Worm (Caenorhabditis elegans) whole organism, L4 larva: ENCODE measurements around the gene F47B8.3.

ENCODE experiments used
- F10B5.3 ChIP-seq: sonication (generic microtip); optimal IDR thresholded peaks from 2 replicates; lab custom pipeline; 2016; ENCODE audit warnings: mild to moderate bottlenecking, missing genetic modification characterization, missing compliant biosample characterization
- F26F4.8 ChIP-seq: fragments of 200-800 bp; sonication (Bioruptor generic); conservative IDR thresholded peaks from 2 replicates; pipeline ENCODE4 v1.3.6; 2022; ENCODE audit warnings: missing genetic modification characterization, missing compliant biosample characterization
- F37D6.2 ChIP-seq: sonication (generic microtip); optimal IDR thresholded peaks from 2 replicates; lab custom pipeline; 2016; ENCODE audit warnings: mild to moderate bottlenecking, missing genetic modification characterization, missing compliant biosample characterization
- T20F7.1 ChIP-seq: fragments of 200-800 bp; sonication (Bioruptor generic); optimal IDR thresholded peaks from 2 replicates; lab custom pipeline; 2018; ENCODE audit warnings: mild to moderate bottlenecking, missing genetic modification characterization, missing compliant biosample characterization
- T26A8.4 ChIP-seq: fragments of 200-800 bp; sonication (Bioruptor generic); IDR thresholded peaks from 2 replicates; pipeline ENCODE4 v1.3.6; 2022; ENCODE audit warnings: missing genetic modification characterization, missing compliant biosample characterization
- Y105C5A.15 ChIP-seq: fragments of 200-800 bp; sonication (Bioruptor generic); IDR thresholded peaks from 2 replicates; pipeline ENCODE4 v1.3.6; 2022; ENCODE audit warnings: missing genetic modification characterization, missing compliant biosample characterization
- Y48G9A.11 ChIP-seq: fragments of 200-800 bp; sonication (Bioruptor generic); IDR thresholded peaks from 2 replicates; pipeline ENCODE4 v1.3.6; 2022; ENCODE audit warnings: missing genetic modification reagents, missing genetic modification characterization, missing compliant biosample characterization
- Y5F2A.4 ChIP-seq: fragments of 200-800 bp; sonication (Bioruptor generic); optimal IDR thresholded peaks from 2 replicates; lab custom pipeline; 2018; ENCODE audit warnings: mild to moderate bottlenecking, missing genetic modification characterization, missing compliant biosample characterization
- ZK546.5 ChIP-seq, 2 experiments: sonication (generic microtip); optimal IDR thresholded peaks; 2 replicates each; lab custom pipeline; 2017; ENCODE audit warnings: missing biosample characterization in 2 of 2, missing genetic modification characterization in 2 of 2
- arid-1 ChIP-seq: fragments of 200-800 bp; sonication (Bioruptor generic); conservative IDR thresholded peaks from 2 replicates; pipeline ENCODE4 v1.3.6; 2022; ENCODE audit warnings: missing genetic modification reagents, missing genetic modification characterization, missing compliant biosample characterization
- ceh-20 ChIP-seq: fragments of 200-800 bp; sonication (Bioruptor generic); IDR thresholded peaks from 2 replicates; pipeline ENCODE4 v1.3.6; 2022; ENCODE audit warnings: missing genetic modification reagents, missing genetic modification characterization, missing compliant biosample characterization
- ces-1 ChIP-seq: fragments of 150-350 bp; sonication (generic microtip); optimal IDR thresholded peaks from 4 replicates; lab custom pipeline; 2014; ENCODE audit warnings: missing biosample characterization, missing genetic modification reagents, missing genetic modification characterization
- daf-19 ChIP-seq: fragments of 200-800 bp; sonication (Bioruptor generic); conservative IDR thresholded peaks from 2 replicates; pipeline ENCODE4 v1.3.6; 2022; ENCODE audit warnings: missing genetic modification characterization, missing compliant biosample characterization
- dmd-6 ChIP-seq: fragments of 200-800 bp; sonication (Bioruptor generic); IDR thresholded peaks from 2 replicates; pipeline ENCODE4 v1.3.6; 2022; ENCODE audit warnings: missing genetic modification reagents, missing genetic modification characterization, missing compliant biosample characterization
- dmd-9 ChIP-seq: fragments of 200-800 bp; sonication (Bioruptor generic); IDR thresholded peaks from 2 replicates; pipeline ENCODE4 v1.3.6; 2022; ENCODE audit warnings: missing genetic modification reagents, missing genetic modification characterization, missing compliant biosample characterization
- dve-1 ChIP-seq: sonication (generic microtip); optimal IDR thresholded peaks from 2 replicates; lab custom pipeline; 2017; ENCODE audit warnings: antibody characterized with exemption, mild to moderate bottlenecking, missing genetic modification characterization, missing compliant biosample characterization; ENCODE audit not compliant: insufficient read depth
- egl-27 ChIP-seq: sonication (generic microtip); optimal IDR thresholded peaks from 3 replicates; lab custom pipeline; 2017; ENCODE audit warnings: missing biosample characterization, missing genetic modification reagents, missing genetic modification characterization
- egl-43 ChIP-seq: fragments of 200-800 bp; sonication (Bioruptor generic); IDR thresholded peaks from 2 replicates; pipeline ENCODE4 v1.3.6; 2022; ENCODE audit warnings: missing genetic modification reagents, missing genetic modification characterization, missing compliant biosample characterization
- fkh-10 ChIP-seq: fragments of 150-350 bp; optimal IDR thresholded peaks from 2 replicates; lab custom pipeline; 2014; ENCODE audit warnings: missing biosample characterization, missing genetic modification reagents, missing genetic modification characterization
- fos-1 ChIP-seq: fragments of 150-350 bp; optimal IDR thresholded peaks from 2 replicates; lab custom pipeline; 2014; ENCODE audit warnings: missing biosample characterization, missing genetic modification characterization
- hlh-30 ChIP-seq: sonication (generic microtip); optimal IDR thresholded peaks from 2 replicates; lab custom pipeline; 2017; ENCODE audit warnings: antibody characterized with exemption, mild to moderate bottlenecking, missing genetic modification characterization, missing compliant biosample characterization; ENCODE audit not compliant: insufficient read depth
- jun-1 ChIP-seq: fragments of 150-350 bp; optimal IDR thresholded peaks from 2 replicates; lab custom pipeline; 2014; ENCODE audit warnings: missing biosample characterization, missing genetic modification reagents, missing genetic modification characterization
- lin-1 ChIP-seq: fragments of 200-800 bp; sonication (Bioruptor generic); IDR thresholded peaks from 2 replicates; pipeline ENCODE4 v1.3.6; 2022; ENCODE audit warnings: missing genetic modification reagents, missing genetic modification characterization, missing compliant biosample characterization
- lin-13 ChIP-seq: fragments of 150-350 bp; optimal IDR thresholded peaks from 2 replicates; lab custom pipeline; 2014; ENCODE audit warnings: missing biosample characterization, missing genetic modification reagents, missing genetic modification characterization
- lin-15B ChIP-seq: fragments of 150-350 bp; sonication (generic microtip); optimal IDR thresholded peaks from 3 replicates; lab custom pipeline; 2014; ENCODE audit warnings: missing biosample characterization, missing genetic modification characterization
- lin-38 ChIP-seq: fragments of 200-800 bp; sonication (Bioruptor generic); IDR thresholded peaks from 2 replicates; pipeline ENCODE4 v1.3.6; 2022; ENCODE audit warnings: missing genetic modification reagents, missing genetic modification characterization, missing compliant biosample characterization
- madf-9 ChIP-seq: fragments of 200-800 bp; sonication (Bioruptor generic); conservative IDR thresholded peaks from 2 replicates; pipeline ENCODE4 v1.3.6; 2022; ENCODE audit warnings: missing genetic modification reagents, missing genetic modification characterization, missing compliant biosample characterization
- mdl-1 ChIP-seq, 2 experiments: fragments of 150-350 bp in 1 of 2; sonication (generic microtip) in 1 of 2; optimal IDR thresholded peaks; 2 replicates each; lab custom pipeline; 2014 to 2017; ENCODE audit warnings: missing biosample characterization in 2 of 2, missing genetic modification characterization in 2 of 2
- mep-1 ChIP-seq: fragments of 150-350 bp; sonication (generic microtip); optimal IDR thresholded peaks from 3 replicates; lab custom pipeline; 2014; ENCODE audit warnings: missing biosample characterization, missing genetic modification characterization
- nhr-11 ChIP-seq: fragments of 150-350 bp; optimal IDR thresholded peaks from 2 replicates; lab custom pipeline; 2014; ENCODE audit warnings: missing biosample characterization, missing genetic modification characterization
- nhr-237 ChIP-seq: sonication (generic microtip); optimal IDR thresholded peaks from 2 replicates; lab custom pipeline; 2017; ENCODE audit warnings: missing biosample characterization, missing genetic modification characterization
- nhr-28 ChIP-seq: fragments of 150-350 bp; optimal IDR thresholded peaks from 2 replicates; lab custom pipeline; 2014; ENCODE audit warnings: missing biosample characterization, missing genetic modification characterization
- nhr-41 ChIP-seq: fragments of 200-800 bp; sonication (Bioruptor generic); IDR thresholded peaks from 2 replicates; pipeline ENCODE4 v1.3.6; 2022; ENCODE audit warnings: missing genetic modification reagents, missing genetic modification characterization, missing compliant biosample characterization
- nhr-48 ChIP-seq: sonication (generic microtip); optimal IDR thresholded peaks from 2 replicates; lab custom pipeline; 2016; ENCODE audit warnings: mild to moderate bottlenecking, missing genetic modification characterization, missing compliant biosample characterization
- pha-4 ChIP-seq, 2 experiments: fragments of 150-350 bp in 1 of 2; fragments of 200-800 bp in 1 of 2; sonication (Bioruptor generic) in 1 of 2; IDR thresholded peaks in 1 of 2; optimal IDR thresholded peaks in 1 of 2; 2 replicates each; pipeline versions ENCODE4 v1.3.6 to Lab custom; 2014 to 2022; ENCODE audit warnings: missing genetic modification characterization in 2 of 2, missing genetic modification reagents in 2 of 2, missing biosample characterization in 1 of 2, missing compliant biosample characterization in 1 of 2
- pqm-1 ChIP-seq: sonication (generic microtip); optimal IDR thresholded peaks from 2 replicates; lab custom pipeline; 2017; ENCODE audit warnings: missing biosample characterization, missing genetic modification characterization
- saeg-2 ChIP-seq: fragments of 200-800 bp; sonication (Bioruptor generic); IDR thresholded peaks from 2 replicates; pipeline ENCODE4 v1.3.6; 2022; ENCODE audit warnings: missing genetic modification reagents, missing genetic modification characterization, missing compliant biosample characterization
- set-16 ChIP-seq: fragments of 200-800 bp; sonication (Bioruptor generic); IDR thresholded peaks from 2 replicates; pipeline ENCODE4 v1.3.6; 2022; ENCODE audit warnings: missing genetic modification reagents, missing genetic modification characterization, missing compliant biosample characterization
- snpc-1.2 ChIP-seq: fragments of 200-800 bp; sonication (Bioruptor generic); IDR thresholded peaks from 2 replicates; pipeline ENCODE4 v1.3.6; 2022; ENCODE audit warnings: missing genetic modification reagents, missing genetic modification characterization, missing compliant biosample characterization
- spr-3 ChIP-seq: fragments of 200-800 bp; sonication (Bioruptor generic); optimal IDR thresholded peaks from 2 replicates; lab custom pipeline; 2018; ENCODE audit warnings: mild to moderate bottlenecking, missing genetic modification characterization, missing compliant biosample characterization
- unc-130 ChIP-seq: sonication (generic microtip); optimal IDR thresholded peaks from 2 replicates; lab custom pipeline; 2016; ENCODE audit warnings: missing genetic modification reagents, missing genetic modification characterization, missing compliant biosample characterization
- unc-39 ChIP-seq: sonication (generic microtip); optimal IDR thresholded peaks from 2 replicates; lab custom pipeline; 2017; ENCODE audit warnings: missing biosample characterization, missing genetic modification characterization
- vab-7 ChIP-seq: fragments of 200-800 bp; sonication (Bioruptor generic); IDR thresholded peaks from 2 replicates; pipeline ENCODE4 v1.3.6; 2022; ENCODE audit warnings: missing genetic modification reagents, missing genetic modification characterization, missing compliant biosample characterization
- zag-1 ChIP-seq: fragments of 150-350 bp; optimal IDR thresholded peaks from 2 replicates; lab custom pipeline; 2014; ENCODE audit warnings: missing biosample characterization, missing genetic modification characterization
- zfp-2 ChIP-seq: sonication (generic microtip); optimal IDR thresholded peaks from 2 replicates; lab custom pipeline; 2016; ENCODE audit warnings: mild to moderate bottlenecking, missing genetic modification characterization, missing compliant biosample characterization
- zip-2 ChIP-seq: fragments of 150-350 bp; optimal IDR thresholded peaks from 2 replicates; lab custom pipeline; 2014; ENCODE audit warnings: missing biosample characterization, missing genetic modification characterization
- ztf-11 ChIP-seq: fragments of 150-350 bp; optimal IDR thresholded peaks from 2 replicates; lab custom pipeline; 2014; ENCODE audit warnings: missing biosample characterization, missing genetic modification characterization

Gene F47B8.3

DNA sequence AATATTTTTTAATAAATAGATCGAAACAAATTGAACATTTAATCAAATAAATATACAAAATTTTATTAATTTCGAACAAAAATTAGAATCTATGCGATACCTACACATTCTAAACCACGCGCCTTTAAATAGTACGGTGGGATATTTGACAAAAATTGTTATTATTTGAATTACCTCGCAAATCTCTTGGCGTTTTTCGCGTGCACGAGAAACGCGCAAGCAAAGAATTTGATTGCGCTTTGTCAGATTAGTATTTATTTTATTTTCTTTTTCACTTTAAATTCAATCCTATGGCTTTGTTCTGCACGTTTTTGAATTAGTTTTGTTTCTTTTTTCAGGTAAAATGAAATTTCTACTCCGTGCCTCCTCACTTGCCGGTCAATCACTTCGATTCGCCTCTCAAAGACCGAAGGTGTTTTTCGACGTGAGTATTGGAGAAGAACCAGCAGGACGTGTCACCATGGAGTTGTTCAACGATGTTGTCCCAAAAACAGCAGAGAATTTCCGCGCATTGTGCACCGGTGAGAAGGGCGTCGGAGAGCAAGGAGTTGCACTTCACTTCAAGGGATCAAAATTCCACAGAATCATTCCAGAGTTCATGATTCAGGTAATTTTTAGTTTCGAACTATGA is 33.0 kb upstream of the F47B8.3 start, which contains the start of gene cyn-1 (continued):
- TF ChIP-seq nhr-28 (peak; percentile 51), Y48G9A.11 (GFP tag; lab: Robert Waterston, UW) (no peak), daf-19 (no peak), Y5F2A.4 (GFP tag; lab: Kevin White, UChicago) (no peak), egl-43 (GFP tag; lab: Robert Waterston, UW) (no peak), F26F4.8 (GFP tag; lab: Robert Waterston, UW) (no peak), Y105C5A.15 (no peak), dmd-9 (GFP tag; lab: Robert Waterston, UW) (no peak), pqm-1 (tag; lab: Kevin White, UChicago) (no peak), nhr-237 (tag; lab: Kevin White, UChicago) (no peak), lin-38 (GFP tag; lab: Robert Waterston, UW) (peak; percentile 84), mdl-1 (tag; optimal IDR thresholded peaks at IDR 0.05; lab: Kevin White, UChicago) (peak in 1 of 2 experiments; percentile 20), nhr-48 (tag; lab: Kevin White, UChicago) (peak; percentile 24), arid-1 (0 out of 2 replicates have a peak, but pooled peaks have one; percentile 14), madf-9 (peak; percentile 43; the same call in 1 of the 2 replicates), lin-13 (GFP tag; lab: Kevin White, UChicago) (no peak), F10B5.3 (peak; percentile 40), fos-1 (tag; lab: Kevin White, UChicago) (no peak), nhr-11 (tag; lab: Kevin White, UChicago) (peak; percentile 34), unc-39 (tag; lab: Kevin White, UChicago) (no peak), mep-1 (peak; percentile 86), lin-15B (tag; lab: Kevin White, UChicago) (no peak), ZK546.5 (tag; optimal IDR thresholded peaks at IDR 0.05; lab: Kevin White, UChicago) (no peak), saeg-2 (no peak), set-16 (GFP tag; lab: Robert Waterston, UW) (no peak), T26A8.4 (GFP tag; lab: Robert Waterston, UW) (peak; percentile 70), F37D6.2 (tag; lab: Kevin White, UChicago) (peak; percentile 40), ces-1 (GFP tag; lab: Kevin White, UChicago) (no peak), zfp-2 (no peak), nhr-41 (GFP tag; lab: Robert Waterston, UW) (no peak)

DNA sequence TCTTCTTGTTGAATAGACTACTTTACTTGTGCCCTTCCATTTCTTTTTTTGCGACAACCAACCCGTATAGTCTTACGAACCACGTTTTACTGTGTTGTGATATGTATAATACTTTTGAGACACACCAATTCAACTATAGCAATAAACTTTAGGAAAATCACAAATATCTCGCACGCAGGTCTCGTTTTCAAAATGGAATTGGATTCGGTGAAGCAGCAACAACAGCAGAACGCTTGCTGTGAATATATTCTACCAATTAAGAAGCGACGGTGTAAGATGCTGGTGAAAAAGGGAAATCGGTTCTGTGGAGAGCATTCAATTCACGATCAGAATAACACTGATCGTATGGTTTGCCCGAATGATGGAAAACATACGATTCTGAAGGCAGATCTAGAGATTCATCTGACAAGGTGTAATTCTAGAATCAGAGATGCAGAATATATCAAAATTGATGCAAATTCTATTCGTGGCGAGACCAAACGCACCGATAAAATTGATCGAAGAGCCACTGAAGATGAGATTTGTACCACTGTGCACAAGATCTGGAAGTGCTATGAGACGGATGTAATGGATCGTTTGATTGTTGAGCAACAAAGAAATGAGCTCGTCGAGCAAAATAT is 31.6 kb upstream of the F47B8.3 start, which contains the start of gene Y49A3A.3:
Gene Y49A3A.3, plus strand, starts transcription at position 153 of the 620 bp plus-strand sequence.
- TF ChIP-seq saeg-2: 0 out of 2 replicates have a peak, but pooled peaks have one; percentile 48
- TF ChIP-seq mep-1: peak; percentile 70
- no peak for TF ChIP-seq zag-1 (tag; lab: Kevin White, UChicago)
- TF ChIP-seq zip-2 (tag; lab: Kevin White, UChicago): no peak
- TF ChIP-seq ceh-20 (GFP tag; lab: Robert Waterston, UW): no peak
- no peak for TF ChIP-seq hlh-30 (tag; lab: Kevin White, UChicago)
- peak; percentile 68; the same call in 1 of the 2 replicates for TF ChIP-seq snpc-1.2 (GFP tag; lab: Robert Waterston, UW)
- TF ChIP-seq nhr-28: no peak
- peak; percentile 60 for TF ChIP-seq T20F7.1 (GFP tag; lab: Kevin White, UChicago)
- TF ChIP-seq pha-4 (GFP tag; IDR thresholded peaks at IDR 0.05; lab: Robert Waterston, UW): peak; percentile 67
- TF ChIP-seq pha-4 (tag; optimal IDR thresholded peaks at IDR 0.05; lab: Kevin White, UChicago): no peak
- TF ChIP-seq dve-1 (tag; lab: Kevin White, UChicago): peak; percentile 60
- no peak for TF ChIP-seq jun-1 (tag; lab: Kevin White, UChicago)
- no peak for TF ChIP-seq egl-27 (tag; lab: Kevin White, UChicago)
- peak; percentile 54 for TF ChIP-seq dmd-6
- no peak for TF ChIP-seq ces-1 (GFP tag; lab: Kevin White, UChicago)
- peak; percentile 42; the same call in 1 of the 2 replicates for TF ChIP-seq lin-1
- no peak for TF ChIP-seq lin-15B (tag; lab: Kevin White, UChicago)
- no peak for TF ChIP-seq fkh-10 (GFP tag; lab: Kevin White, UChicago)
- no peak for TF ChIP-seq Y48G9A.11 (GFP tag; lab: Robert Waterston, UW)
- TF ChIP-seq fos-1 (tag; lab: Kevin White, UChicago): no peak
- TF ChIP-seq ztf-11: no peak
- TF ChIP-seq unc-130 (GFP tag; lab: Kevin White, UChicago): no peak
- TF ChIP-seq vab-7 (GFP tag; lab: Robert Waterston, UW): peak; percentile 49; the same call in 1 of the 2 replicates
- TF ChIP-seq spr-3 (GFP tag; lab: Kevin White, UChicago): peak; percentile 67
- no peak for TF ChIP-seq zfp-2
